Worm (Caenorhabditis elegans): ENCODE measurements around the gene coq-3.

ce11 chrIV:14781537-14781936, 14.6 kb downstream of the coq-3 start, which contains the start of gene Y57G11C.8:
- no peak for TF ChIP-seq pqm-1 (tag; optimal IDR thresholded peaks at IDR 0.05)
- TF ChIP-seq zip-5 (tag; optimal IDR thresholded peaks at IDR 0.05), result no peak
- TF ChIP-seq unc-86 (tag; optimal IDR thresholded peaks at IDR 0.05), result no peak
- no peak for TF ChIP-seq sox-4 (tag; optimal IDR thresholded peaks at IDR 0.05)
- no peak for TF ChIP-seq eyg-1 (tag; optimal IDR thresholded peaks at IDR 0.05)
- TF ChIP-seq nfya-1 (tag; optimal IDR thresholded peaks at IDR 0.05), result no peak
- TF ChIP-seq dve-1 (tag; optimal IDR thresholded peaks at IDR 0.05), result no peak
- TF ChIP-seq pax-1 (tag; optimal IDR thresholded peaks at IDR 0.05), result no peak
- no peak for TF ChIP-seq ttx-3 (tag; optimal IDR thresholded peaks at IDR 0.05)
- no peak for TF ChIP-seq nhr-11 (tag; optimal IDR thresholded peaks at IDR 0.05)
- no peak for TF ChIP-seq hlh-8 (tag; optimal IDR thresholded peaks at IDR 0.05)
- no peak for TF ChIP-seq fkh-10 (GFP tag; optimal IDR thresholded peaks at IDR 0.05)
- no peak for TF ChIP-seq unc-42 (tag; optimal IDR thresholded peaks at IDR 0.05)

Data from whole organism, late embryonic.